Worm (Caenorhabditis elegans) whole organism, late embryonic: ENCODE data around the gene cya-1.

ENCODE experiments used
- T23F11.4 ChIP-seq: fragments of 200-800 bp; sonication (Bioruptor generic); optimal IDR thresholded peaks from 2 replicates; lab custom pipeline; 2018; ENCODE audit warnings: mild to moderate bottlenecking, missing genetic modification characterization, missing compliant biosample characterization
- Y22D7AL.16 ChIP-seq: sonication (generic microtip); optimal IDR thresholded peaks from 2 replicates; lab custom pipeline; 2016; ENCODE audit warnings: missing genetic modification characterization, missing compliant biosample characterization
- ama-1 ChIP-seq: fragments of 150-350 bp; optimal IDR thresholded peaks from 2 replicates; lab custom pipeline; 2014
- dmd-4 ChIP-seq: sonication (generic microtip); optimal IDR thresholded peaks from 2 replicates; lab custom pipeline; 2016; ENCODE audit warnings: borderline replicate concordance, missing genetic modification characterization, missing compliant biosample characterization
- elt-4 ChIP-seq: sonication (generic microtip); optimal IDR thresholded peaks from 2 replicates; lab custom pipeline; 2016; ENCODE audit warnings: missing genetic modification characterization, missing compliant biosample characterization
- fkh-10 ChIP-seq: fragments of 150-350 bp; optimal IDR thresholded peaks from 2 replicates; lab custom pipeline; 2014; ENCODE audit warnings: missing biosample characterization, missing genetic modification reagents, missing genetic modification characterization
- hlh-30 ChIP-seq: sonication (generic microtip); optimal IDR thresholded peaks from 2 replicates; lab custom pipeline; 2017; ENCODE audit warnings: antibody characterized with exemption, missing genetic modification characterization, missing compliant biosample characterization; ENCODE audit not compliant: insufficient read depth
- mec-3 ChIP-seq: sonication (generic microtip); optimal IDR thresholded peaks from 2 replicates; lab custom pipeline; 2016; ENCODE audit warnings: borderline replicate concordance, missing genetic modification characterization, missing compliant biosample characterization
- pqm-1 ChIP-seq: sonication (generic microtip); optimal IDR thresholded peaks from 2 replicates; lab custom pipeline; 2016; ENCODE audit warnings: missing genetic modification characterization, missing compliant biosample characterization
- sox-2 ChIP-seq: fragments of 200-800 bp; sonication (Bioruptor generic); IDR thresholded peaks from 2 replicates; pipeline ENCODE4 v1.3.6; 2022; ENCODE audit warnings: missing genetic modification reagents, missing genetic modification characterization, missing compliant biosample characterization
- tbx-2 ChIP-seq: sonication (generic microtip); optimal IDR thresholded peaks from 2 replicates; lab custom pipeline; 2016; ENCODE audit warnings: missing genetic modification characterization, missing compliant biosample characterization

DNA sequence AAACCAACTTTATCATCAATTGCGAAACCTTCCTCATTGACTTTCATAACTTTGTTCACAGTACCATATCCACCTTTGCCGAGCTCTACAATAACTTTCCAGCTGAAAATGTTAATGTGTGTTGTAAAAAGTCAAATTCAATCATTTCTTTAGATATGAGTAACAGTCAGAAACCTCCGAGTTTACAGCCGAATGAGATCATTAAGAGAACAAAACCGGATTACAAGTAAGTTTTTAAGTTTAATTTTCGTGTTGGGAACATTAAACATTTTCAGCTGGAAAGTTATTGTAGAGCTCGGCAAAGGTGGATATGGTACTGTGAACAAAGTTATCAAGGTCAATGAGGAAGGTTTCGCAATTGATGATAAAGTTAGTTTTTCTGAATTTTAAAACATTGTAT, 7.9 kb downstream of the cya-1 start, which contains the start of gene ZK507.1:
- TF ChIP-seq hlh-30 (tag; lab: Kevin White, UChicago) = no peak
- no peak for TF ChIP-seq elt-4
- TF ChIP-seq Y22D7AL.16 (tag; lab: Kevin White, UChicago) = no peak
- TF ChIP-seq sox-2 (GFP tag; lab: Robert Waterston, UW) = no peak
- no peak for TF ChIP-seq T23F11.4
- TF ChIP-seq pqm-1 (tag; lab: Kevin White, UChicago) = no peak
- TF ChIP-seq dmd-4 (tag; lab: Kevin White, UChicago) = no peak
- no peak for TF ChIP-seq ama-1 (lab: Kevin White, UChicago)
- no peak for TF ChIP-seq tbx-2 (tag; lab: Kevin White, UChicago)
- no peak for TF ChIP-seq fkh-10 (GFP tag; lab: Kevin White, UChicago)
- no peak for TF ChIP-seq mec-3 (tag; lab: Kevin White, UChicago)
